Worm (Caenorhabditis elegans) whole organism, L2 larva: ENCODE data around the gene exc-1.
A peak's percentile ranks its signal among the peaks of the same experiment; 100 is the strongest.

Experiments used
- C34F6.9 ChIP-seq: fragments of 150-350 bp; optimal IDR thresholded peaks from 2 replicates; lab custom pipeline; 2014; ENCODE audit warnings: missing biosample characterization, missing genetic modification characterization
- R02D3.7 ChIP-seq: fragments of 150-350 bp; optimal IDR thresholded peaks from 2 replicates; lab custom pipeline; 2014; ENCODE audit warnings: missing biosample characterization, missing genetic modification characterization
- alr-1 ChIP-seq: fragments of 150-350 bp; optimal IDR thresholded peaks from 2 replicates; lab custom pipeline; 2014; ENCODE audit warnings: missing biosample characterization, missing genetic modification characterization
- aly-2 ChIP-seq: fragments of 150-350 bp; optimal IDR thresholded peaks from 2 replicates; lab custom pipeline; 2014; ENCODE audit warnings: missing biosample characterization, missing genetic modification characterization
- ama-1 ChIP-seq: fragments of 150-350 bp; optimal IDR thresholded peaks from 2 replicates; lab custom pipeline; 2018; ENCODE audit warnings: inconsistent platforms
- blmp-1 ChIP-seq: sonication (generic microtip); optimal IDR thresholded peaks from 2 replicates; lab custom pipeline; 2017; ENCODE audit warnings: missing genetic modification characterization, mild to moderate bottlenecking, missing compliant biosample characterization, antibody characterized with exemption, moderate library complexity; ENCODE audit not compliant: insufficient read depth
- ceh-16 ChIP-seq: fragments of 150-350 bp; optimal IDR thresholded peaks from 2 replicates; lab custom pipeline; 2014; ENCODE audit warnings: missing biosample characterization, missing genetic modification characterization
- ceh-82 ChIP-seq: fragments of 150-350 bp; optimal IDR thresholded peaks from 2 replicates; lab custom pipeline; 2014; ENCODE audit warnings: missing biosample characterization, missing genetic modification characterization
- crh-2 ChIP-seq: sonication (generic microtip); optimal IDR thresholded peaks from 2 replicates; lab custom pipeline; 2017; ENCODE audit warnings: missing biosample characterization, missing genetic modification characterization
- egl-27 ChIP-seq: sonication (generic microtip); optimal IDR thresholded peaks from 3 replicates; lab custom pipeline; 2017; ENCODE audit warnings: missing biosample characterization, missing genetic modification reagents, missing genetic modification characterization
- elt-1 ChIP-seq: fragments of 150-350 bp; optimal IDR thresholded peaks from 2 replicates; lab custom pipeline; 2014; ENCODE audit warnings: missing biosample characterization, missing genetic modification characterization
- elt-3 ChIP-seq: sonication (generic microtip); optimal IDR thresholded peaks from 2 replicates; lab custom pipeline; 2017; ENCODE audit warnings: missing biosample characterization, missing genetic modification characterization
- fos-1 ChIP-seq: fragments of 150-350 bp; optimal IDR thresholded peaks from 2 replicates; lab custom pipeline; 2014; ENCODE audit warnings: missing biosample characterization, missing genetic modification characterization
- lin-11 ChIP-seq: fragments of 150-350 bp; sonication (generic microtip); optimal IDR thresholded peaks from 2 replicates; lab custom pipeline; 2014; ENCODE audit warnings: missing biosample characterization, missing genetic modification characterization, inconsistent platforms, mixed read lengths
- mbf-1 ChIP-seq: sonication (generic microtip); optimal IDR thresholded peaks from 2 replicates; lab custom pipeline; 2017; ENCODE audit warnings: missing biosample characterization, missing genetic modification characterization
- mdl-1 ChIP-seq, 2 experiments: fragments of 150-350 bp in 1 of 2; sonication (generic microtip) in 1 of 2; optimal IDR thresholded peaks; 2 replicates each; lab custom pipeline; 2017; ENCODE audit warnings: missing biosample characterization in 2 of 2, missing genetic modification characterization in 2 of 2
- nhr-10 ChIP-seq: sonication (generic microtip); optimal IDR thresholded peaks from 2 replicates; lab custom pipeline; 2017; ENCODE audit warnings: missing biosample characterization, missing genetic modification characterization
- nhr-11 ChIP-seq: fragments of 150-350 bp; optimal IDR thresholded peaks from 2 replicates; lab custom pipeline; 2014; ENCODE audit warnings: missing biosample characterization, missing genetic modification characterization
- nhr-12 ChIP-seq: fragments of 150-350 bp; optimal IDR thresholded peaks from 2 replicates; lab custom pipeline; 2014; ENCODE audit warnings: missing biosample characterization, missing genetic modification characterization
- nhr-129 ChIP-seq: fragments of 150-350 bp; optimal IDR thresholded peaks from 2 replicates; lab custom pipeline; 2014; ENCODE audit warnings: missing biosample characterization, missing genetic modification characterization
- nhr-23 ChIP-seq: fragments of 150-350 bp; optimal IDR thresholded peaks from 2 replicates; lab custom pipeline; 2014; ENCODE audit warnings: missing biosample characterization, missing genetic modification reagents, missing genetic modification characterization
- nhr-25 ChIP-seq: fragments of 150-350 bp; sonication (generic microtip); optimal IDR thresholded peaks from 3 replicates; lab custom pipeline; 2014; ENCODE audit warnings: missing biosample characterization, missing genetic modification characterization
- peb-1 ChIP-seq: fragments of 150-350 bp; optimal IDR thresholded peaks from 2 replicates; lab custom pipeline; 2014; ENCODE audit warnings: missing biosample characterization, missing genetic modification characterization
- sem-4 ChIP-seq: fragments of 150-350 bp; optimal IDR thresholded peaks from 2 replicates; lab custom pipeline; 2014; ENCODE audit warnings: missing biosample characterization, missing genetic modification reagents, missing genetic modification characterization
- skn-1 ChIP-seq: sonication (generic microtip); optimal IDR thresholded peaks from 2 replicates; lab custom pipeline; 2017; ENCODE audit warnings: missing biosample characterization, missing genetic modification characterization
- sma-9 ChIP-seq, 2 experiments: fragments of 150-350 bp in 1 of 2; sonication (generic microtip) in 1 of 2; optimal IDR thresholded peaks; 2 replicates each; lab custom pipeline; 2014 to 2016; ENCODE audit warnings: missing genetic modification characterization in 2 of 2, mild to moderate bottlenecking in 1 of 2, missing biosample characterization in 1 of 2, missing compliant biosample characterization in 1 of 2, missing genetic modification reagents in 1 of 2, moderate library complexity in 1 of 2
- snpc-4 ChIP-seq: fragments of 150-350 bp; optimal IDR thresholded peaks from 2 replicates; lab custom pipeline; 2014; ENCODE audit warnings: missing biosample characterization, missing genetic modification characterization
- unc-55 ChIP-seq: fragments of 150-350 bp; sonication (generic microtip); optimal IDR thresholded peaks from 3 replicates; lab custom pipeline; 2014; ENCODE audit warnings: missing biosample characterization, missing genetic modification reagents, missing genetic modification characterization
- zag-1 ChIP-seq: fragments of 150-350 bp; optimal IDR thresholded peaks from 2 replicates; lab custom pipeline; 2014; ENCODE audit warnings: missing biosample characterization, missing genetic modification characterization
- ztf-1 ChIP-seq: fragments of 200-800 bp; sonication (Bioruptor generic); conservative IDR thresholded peaks from 2 replicates; pipeline ENCODE4 v1.3.6; 2022; ENCODE audit warnings: missing genetic modification characterization, missing compliant biosample characterization
- ztf-4 ChIP-seq: fragments of 150-350 bp; optimal IDR thresholded peaks from 2 replicates; lab custom pipeline; 2014; ENCODE audit warnings: missing biosample characterization, missing genetic modification characterization

The exc-1 gene

ce11 chrX:15441686-15442067, 35.5 kb downstream of the exc-1 start, which contains the start of gene nkat-3:
Gene nkat-3 (plus strand): TSS chrX:15441731.
- TF ChIP-seq mbf-1 (tag; lab: Kevin White, UChicago) (no peak), nhr-23 (no peak), R02D3.7 (tag; lab: Kevin White, UChicago) (no peak), ceh-82 (tag; lab: Kevin White, UChicago) (no peak), C34F6.9 (tag; lab: Kevin White, UChicago) (no peak), nhr-129 (tag; lab: Kevin White, UChicago) (no peak), ceh-16 (tag; lab: Kevin White, UChicago) (no peak), elt-3 (tag; lab: Kevin White, UChicago) (no peak), nhr-25 (no peak), crh-2 (tag; lab: Kevin White, UChicago) (no peak), alr-1 (tag; lab: Kevin White, UChicago) (no peak), fos-1 (tag; lab: Kevin White, UChicago) (no peak), egl-27 (tag; lab: Kevin White, UChicago) (no peak), ama-1 (lab: Kevin White, UChicago) (no peak), aly-2 (tag; lab: Kevin White, UChicago) (no peak), lin-11 (no peak), sma-9 (GFP tag; optimal IDR thresholded peaks at IDR 0.05; lab: Kevin White, UChicago) (no peak), sma-9 (tag; optimal IDR thresholded peaks at IDR 0.05; lab: Kevin White, UChicago) (no peak), mdl-1 (tag; optimal IDR thresholded peaks at IDR 0.05; lab: Kevin White, UChicago) (no peak), nhr-11 (no peak), ztf-4 (tag; lab: Kevin White, UChicago) (no peak)

- TF ChIP-seq ceh-16 (tag; lab: Kevin White, UChicago) (no peak), skn-1 (peak; percentile 87), unc-55 (peak; percentile 36), ztf-1 (no peak), elt-1 (no peak), sma-9 (GFP tag; optimal IDR thresholded peaks at IDR 0.05; lab: Kevin White, UChicago) (peak; percentile 24), sma-9 (tag; optimal IDR thresholded peaks at IDR 0.05; lab: Kevin White, UChicago) (no peak), fos-1 (tag; lab: Kevin White, UChicago) (peak; percentile 61), nhr-12 (tag; lab: Kevin White, UChicago) (no peak), C34F6.9 (tag; lab: Kevin White, UChicago) (peak; percentile 16)
These were observed 36.2 kb downstream of the exc-1 start, which contains the start of gene mocs-1 for ce11 chrX:15440744-15441685. Gene mocs-1 (minus strand): TSS chrX:15440794.

- TF ChIP-seq snpc-4 (peak; percentile 89), C34F6.9 (tag; lab: Kevin White, UChicago) (no peak)
These were observed 38.4 kb downstream of the exc-1 start for ce11 chrX:15438768-15439167.

ce11 chrX:15434922-15435321, 42.3 kb downstream of the exc-1 start:
- TF ChIP-seq alr-1 (tag; lab: Kevin White, UChicago), result no peak
- no peak for TF ChIP-seq zag-1 (tag; lab: Kevin White, UChicago)
- no peak for TF ChIP-seq nhr-10 (tag; lab: Kevin White, UChicago)
- peak; percentile 4 for TF ChIP-seq snpc-4
- no peak for TF ChIP-seq unc-55

ce11 chrX:15433487-15433886, 43.7 kb downstream of the exc-1 start, which contains the start of gene flp-32:
Gene flp-32 (plus strand): TSS chrX:15433787.
- TF ChIP-seq snpc-4, result no peak
- TF ChIP-seq peb-1 (tag; lab: Kevin White, UChicago), result no peak
- TF ChIP-seq mdl-1 (tag; optimal IDR thresholded peaks at IDR 0.05; lab: Kevin White, UChicago), result no peak
- no peak for TF ChIP-seq elt-3 (tag; lab: Kevin White, UChicago)
- no peak for TF ChIP-seq sem-4 (tag; lab: Kevin White, UChicago)
- no peak for TF ChIP-seq blmp-1
